Fruit fly (Drosophila melanogaster) whole organism, embryonic: ENCODE data around the gene Prdm13.
A peak's percentile ranks its signal among the peaks of the same experiment; 100 is the strongest.

ENCODE experiments used
- Atf6 ChIP-seq: fragments of 200-800 bp; sonication (Bioruptor generic); IDR thresholded peaks from 2 replicates; pipeline ENCODE4 v1.3.6; 2022; ENCODE audit warnings: missing biosample characterization, missing genetic modification characterization
- B-H2 ChIP-seq: fragments of 200-800 bp; sonication (Bioruptor generic); optimal IDR thresholded peaks from 2 replicates; lab custom pipeline; 2018; ENCODE audit warnings: missing biosample characterization, mild to moderate bottlenecking, missing genetic modification characterization
- CG12659 ChIP-seq: fragments of 200-800 bp; sonication (Bioruptor generic); optimal IDR thresholded peaks from 3 replicates; lab custom pipeline; 2017; ENCODE audit warnings: mild to moderate bottlenecking, missing biosample characterization, missing genetic modification reagents, missing genetic modification characterization
- CG13424 ChIP-seq: fragments of 200-800 bp; sonication (Bioruptor generic); optimal IDR thresholded peaks from 2 replicates; lab custom pipeline; 2019; ENCODE audit warnings: missing biosample characterization, mild to moderate bottlenecking, missing genetic modification characterization, moderate library complexity
- CG14860 ChIP-seq: fragments of 200-800 bp; sonication (Bioruptor generic); IDR thresholded peaks from 3 replicates; pipeline ENCODE4 v1.3.6; 2022; ENCODE audit warnings: missing biosample characterization, missing genetic modification characterization; ENCODE audit not compliant: partially characterized antibody
- CG1602 ChIP-seq: fragments of 200-800 bp; sonication (Bioruptor generic); optimal IDR thresholded peaks from 3 replicates; lab custom pipeline; 2016; ENCODE audit warnings: missing biosample characterization, missing genetic modification characterization
- CG17829 ChIP-seq: fragments of 200-800 bp; optimal IDR thresholded peaks from 2 replicates; lab custom pipeline; 2019; ENCODE audit warnings: missing biosample characterization, mild to moderate bottlenecking, missing genetic modification characterization, moderate library complexity
- CG18476 ChIP-seq: fragments of 200-800 bp; sonication (Bioruptor generic); optimal IDR thresholded peaks from 2 replicates; lab custom pipeline; 2016; ENCODE audit warnings: missing biosample characterization, mild to moderate bottlenecking, missing genetic modification characterization
- CG2120 ChIP-seq: fragments of 200-800 bp; sonication (Bioruptor generic); optimal IDR thresholded peaks from 3 replicates; lab custom pipeline; 2016; ENCODE audit warnings: missing biosample characterization, missing genetic modification characterization
- CG2129 ChIP-seq: fragments of 200-800 bp; sonication (Bioruptor generic); IDR thresholded peaks from 2 replicates; pipeline ENCODE4 v1.3.6; 2022; ENCODE audit warnings: missing biosample characterization, missing genetic modification characterization; ENCODE audit not compliant: partially characterized antibody
- CG30403 ChIP-seq: fragments of 200-800 bp; sonication (Bioruptor generic); optimal IDR thresholded peaks from 3 replicates; lab custom pipeline; 2016; ENCODE audit warnings: missing biosample characterization, missing genetic modification characterization
- CG34224 ChIP-seq: fragments of 200-800 bp; sonication (Bioruptor generic); IDR thresholded peaks from 3 replicates; pipeline ENCODE4 v1.3.6; 2022; ENCODE audit warnings: missing biosample characterization, missing genetic modification characterization; ENCODE audit not compliant: partially characterized antibody
- CG3847 ChIP-seq: fragments of 200-800 bp; sonication (Bioruptor generic); IDR thresholded peaks from 2 replicates; pipeline ENCODE4 v1.3.6; 2022; ENCODE audit warnings: missing biosample characterization, missing genetic modification characterization
- CG6791 ChIP-seq: fragments of 200-800 bp; sonication (Bioruptor generic); IDR thresholded peaks from 3 replicates; pipeline ENCODE4 v1.3.6; 2022; ENCODE audit warnings: missing biosample characterization, missing genetic modification characterization; ENCODE audit not compliant: partially characterized antibody
- CG7372 ChIP-seq: fragments of 200-800 bp; sonication (Bioruptor generic); IDR thresholded peaks from 2 replicates; pipeline ENCODE4 v1.3.6; 2022; ENCODE audit warnings: missing biosample characterization, missing genetic modification characterization
- CG8089 ChIP-seq: fragments of 200-800 bp; sonication (Bioruptor generic); optimal IDR thresholded peaks from 3 replicates; lab custom pipeline; 2016; ENCODE audit warnings: missing biosample characterization, missing genetic modification characterization
- CG8944 ChIP-seq: fragments of 200-800 bp; sonication (Bioruptor generic); optimal IDR thresholded peaks from 3 replicates; lab custom pipeline; 2016; ENCODE audit warnings: missing biosample characterization, missing genetic modification characterization
- CG9932 ChIP-seq: fragments of 200-800 bp; sonication (Bioruptor generic); IDR thresholded peaks from 2 replicates; pipeline ENCODE4 v1.3.6; 2022; ENCODE audit warnings: missing biosample characterization, missing genetic modification characterization
- Dek ChIP-seq: fragments of 200-800 bp; sonication (Bioruptor generic); optimal IDR thresholded peaks from 3 replicates; lab custom pipeline; 2019; ENCODE audit warnings: missing biosample characterization, mild to moderate bottlenecking, missing genetic modification characterization, moderate library complexity
- Doc3 ChIP-seq: fragments of 200-800 bp; sonication (Bioruptor generic); IDR thresholded peaks from 3 replicates; pipeline ENCODE4 v1.3.6; 2022; ENCODE audit warnings: missing biosample characterization, missing genetic modification characterization; ENCODE audit not compliant: partially characterized antibody
- Dref ChIP-seq: fragments of 200-800 bp; sonication (Bioruptor generic); IDR thresholded peaks from 2 replicates; pipeline ENCODE4 v1.3.6; 2022; ENCODE audit warnings: missing biosample characterization, missing genetic modification characterization
- Eip74EF ChIP-seq, 2 experiments: fragments of 200-800 bp in 1 of 2; fragments of >200 bp in 1 of 2; sonication (Bioruptor generic) in 1 of 2; optimal IDR thresholded peaks; 2 replicates each; lab custom pipeline; 2017 to 2019; ENCODE audit warnings: missing biosample characterization in 2 of 2, missing genetic modification characterization in 2 of 2, mild to moderate bottlenecking in 1 of 2, moderate library complexity in 1 of 2
- Ets65A ChIP-seq: fragments of 200-800 bp; sonication (Bioruptor generic); peaks from one replicate; lab custom pipeline; 2016; ENCODE audit warnings: missing biosample characterization, missing genetic modification characterization
- HLH4C ChIP-seq: fragments of 200-800 bp; sonication (Bioruptor generic); IDR thresholded peaks from 3 replicates; pipeline ENCODE4 v1.3.6; 2022; ENCODE audit warnings: missing biosample characterization, missing genetic modification characterization; ENCODE audit not compliant: partially characterized antibody
- HLHmδ ChIP-seq: fragments of 200-800 bp; sonication (Bioruptor generic); optimal IDR thresholded peaks from 2 replicates; lab custom pipeline; 2018; ENCODE audit warnings: missing biosample characterization, mild to moderate bottlenecking, missing genetic modification characterization, moderate library complexity
- HmgZ ChIP-seq: fragments of 200-800 bp; sonication (Bioruptor generic); optimal IDR thresholded peaks from 2 replicates; lab custom pipeline; 2018; ENCODE audit warnings: missing biosample characterization, mild to moderate bottlenecking, missing genetic modification characterization
- Hr3 ChIP-seq: fragments of 200-800 bp; sonication (Bioruptor generic); optimal IDR thresholded peaks from 3 replicates; lab custom pipeline; 2016; ENCODE audit warnings: missing biosample characterization, missing genetic modification characterization
- Hr39 ChIP-seq: fragments of >200 bp; optimal IDR thresholded peaks from 2 replicates; lab custom pipeline; 2017
- Hsf ChIP-seq: fragments of 200-800 bp; sonication (Bioruptor generic); optimal IDR thresholded peaks from 3 replicates; lab custom pipeline; 2016; ENCODE audit warnings: missing biosample characterization, missing genetic modification characterization
- Max ChIP-seq: fragments of 200-800 bp; sonication (Bioruptor generic); optimal IDR thresholded peaks from 2 replicates; lab custom pipeline; 2016; ENCODE audit warnings: missing biosample characterization, mild to moderate bottlenecking, missing genetic modification characterization
- Med ChIP-seq: fragments of 200-800 bp; sonication (Bioruptor generic); peaks from one replicate; lab custom pipeline; 2016; ENCODE audit warnings: missing biosample characterization, missing genetic modification characterization, mild to moderate bottlenecking, inconsistent platforms, moderate library complexity
- Xbp1 ChIP-seq: fragments of 200-800 bp; sonication (Bioruptor generic); optimal IDR thresholded peaks from 3 replicates; lab custom pipeline; 2016; ENCODE audit warnings: missing biosample characterization, mild to moderate bottlenecking, missing genetic modification characterization
- YL-1 ChIP-seq: fragments of 200-800 bp; sonication (Bioruptor generic); optimal IDR thresholded peaks from 3 replicates; lab custom pipeline; 2017; ENCODE audit warnings: missing biosample characterization, mild to moderate bottlenecking, missing genetic modification characterization
- abd-A ChIP-seq: fragments of 200-800 bp; sonication (Bioruptor generic); optimal IDR thresholded peaks from 3 replicates; lab custom pipeline; 2019; ENCODE audit warnings: missing biosample characterization, mild to moderate bottlenecking, missing genetic modification characterization, moderate library complexity
- ato ChIP-seq: fragments of 200-800 bp; sonication (Bioruptor generic); IDR thresholded peaks from 2 replicates; pipeline ENCODE4 v1.3.6; 2022; ENCODE audit warnings: missing biosample characterization, missing genetic modification characterization; ENCODE audit not compliant: partially characterized antibody
- bbx ChIP-seq: fragments of 200-800 bp; sonication (Bioruptor generic); IDR thresholded peaks from 2 replicates; pipeline ENCODE4 v1.3.6; 2022; ENCODE audit warnings: missing biosample characterization, missing genetic modification characterization; ENCODE audit not compliant: partially characterized antibody
- cg ChIP-seq: fragments of 200-800 bp; sonication (Bioruptor generic); optimal IDR thresholded peaks from 3 replicates; lab custom pipeline; 2019; ENCODE audit warnings: missing biosample characterization, mild to moderate bottlenecking, missing genetic modification characterization, moderate library complexity
- dpn ChIP-seq, 2 experiments: fragments of 200-800 bp; sonication (Bioruptor generic); optimal IDR thresholded peaks; 3 replicates each; lab custom pipeline; 2016; ENCODE audit warnings: missing biosample characterization in 2 of 2, missing genetic modification characterization in 2 of 2
- knrl ChIP-seq: fragments of 200-800 bp; sonication (Bioruptor generic); IDR thresholded peaks from 3 replicates; pipeline ENCODE4 v1.3.6; 2022; ENCODE audit warnings: missing biosample characterization, missing genetic modification characterization; ENCODE audit not compliant: partially characterized antibody
- lola ChIP-seq, 3 experiments: fragments of >200 bp in 2 of 3; fragments of 200-800 bp in 1 of 3; sonication (Bioruptor generic) in 1 of 3; optimal IDR thresholded peaks; 2 replicates each; lab custom pipeline; 2017 to 2019; ENCODE audit warnings: missing biosample characterization in 3 of 3, missing genetic modification characterization in 3 of 3, mild to moderate bottlenecking in 1 of 3, moderate library complexity in 1 of 3
- mam ChIP-seq: fragments of 200-800 bp; sonication (Bioruptor generic); optimal IDR thresholded peaks from 3 replicates; lab custom pipeline; 2016; ENCODE audit warnings: missing biosample characterization, missing genetic modification characterization
- nerfin-1 ChIP-seq: fragments of 200-800 bp; sonication (Bioruptor generic); optimal IDR thresholded peaks from 3 replicates; lab custom pipeline; 2019; ENCODE audit warnings: missing biosample characterization, mild to moderate bottlenecking, missing genetic modification characterization, moderate library complexity
- sc ChIP-seq, 3 experiments: fragments of >200 bp in 2 of 3; fragments of 200-800 bp in 1 of 3; sonication (Bioruptor generic) in 1 of 3; optimal IDR thresholded peaks; 2 replicates in 2 of 3; 3 replicates in 1 of 3; lab custom pipeline; 2017; ENCODE audit warnings: mild to moderate bottlenecking in 1 of 3, missing biosample characterization in 1 of 3, missing genetic modification characterization in 1 of 3, missing genetic modification reagents in 1 of 3
- schlank ChIP-seq: fragments of 200-800 bp; sonication (Bioruptor generic); optimal IDR thresholded peaks from 2 replicates; lab custom pipeline; 2018; ENCODE audit warnings: missing biosample characterization, mild to moderate bottlenecking, missing genetic modification characterization
- slbo ChIP-seq: fragments of 200-800 bp; sonication (Bioruptor generic); IDR thresholded peaks from 2 replicates; pipeline ENCODE4 v1.3.6; 2022; ENCODE audit warnings: missing biosample characterization, missing genetic modification characterization
- unc-4 ChIP-seq: fragments of 200-800 bp; sonication (Bioruptor generic); IDR thresholded peaks from 2 replicates; pipeline ENCODE4 v1.3.6; 2022; ENCODE audit warnings: missing biosample characterization, missing genetic modification characterization; ENCODE audit not compliant: partially characterized antibody
- vnd ChIP-seq: fragments of 200-800 bp; sonication (Bioruptor generic); IDR thresholded peaks from 3 replicates; pipeline ENCODE4 v1.3.6; 2022; ENCODE audit warnings: missing biosample characterization, missing genetic modification characterization; ENCODE audit not compliant: partially characterized antibody
- wdn ChIP-seq: fragments of 200-800 bp; sonication (Bioruptor generic); IDR thresholded peaks from 2 replicates; pipeline ENCODE4 v1.3.6; 2022; ENCODE audit warnings: missing biosample characterization, missing genetic modification characterization
- zfh2 ChIP-seq: fragments of 200-800 bp; sonication (Bioruptor generic); optimal IDR thresholded peaks from 2 replicates; lab custom pipeline; 2016; ENCODE audit warnings: missing biosample characterization, missing genetic modification characterization

Prdm13 gene

DNA sequence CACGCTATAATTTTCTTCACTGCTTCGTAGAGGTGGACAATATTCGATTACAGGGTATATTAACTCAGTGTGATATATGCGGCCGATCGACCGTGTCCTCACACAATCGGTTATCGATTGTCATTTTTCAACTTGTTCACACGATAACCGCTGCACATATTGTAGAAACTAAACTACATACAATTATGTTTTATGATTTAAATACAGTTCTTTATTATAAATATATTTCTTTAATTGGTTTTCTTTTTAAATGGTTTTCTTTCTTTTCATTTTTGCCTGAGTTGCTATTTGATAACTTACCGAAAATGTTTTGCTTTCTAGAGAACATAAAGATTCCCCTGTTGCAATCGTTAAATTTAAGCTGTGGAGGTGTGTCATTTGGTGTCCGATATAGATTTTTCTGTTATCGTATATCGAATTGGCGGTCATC is 10.9 kb downstream of the Prdm13 start, which contains the start of the genes fmt and CG7376 (continued):
- TF ChIP-seq CG7372 (GFP tag; lab: Robert Waterston, UW) (no peak), Hr3 (GFP tag; lab: Kevin White, UChicago) (peak; percentile 39), Hr39 (lab: Kevin White, UChicago) (no peak), abd-A (no peak), HLH4C (peak; percentile 95), Atf6 (GFP tag; lab: Robert Waterston, UW) (no peak), Dek (tag; lab: Kevin White, UChicago) (no peak), sc (optimal IDR thresholded peaks at IDR 0.05; lab: Kevin White, UChicago) (no peak), sc (GFP tag; optimal IDR thresholded peaks at IDR 0.05; lab: Kevin White, UChicago) (no peak), YL-1 (GFP tag; lab: Kevin White, UChicago) (peak; percentile 78), CG30403 (GFP tag; lab: Kevin White, UChicago) (peak; percentile 48), CG3847 (GFP tag; lab: Robert Waterston, UW) (peak; percentile 51), schlank (no peak), dpn (GFP tag; optimal IDR thresholded peaks at IDR 0.05; lab: Kevin White, UChicago) (peak in 1 of 2 experiments; percentile 42), zfh2 (GFP tag; lab: Kevin White, UChicago) (no peak), Eip74EF (GFP tag; optimal IDR thresholded peaks at IDR 0.05; lab: Kevin White, UChicago) (no peak), CG2120 (GFP tag; lab: Kevin White, UChicago) (peak; percentile 43), CG8089 (GFP tag; lab: Kevin White, UChicago) (no peak), Max (peak; percentile 63), Ets65A (GFP tag; lab: Kevin White, UChicago) (peak; percentile 42), Dref (peak; percentile 88), bbx (GFP tag; lab: Robert Waterston, UW) (peak; percentile 71), B-H2 (GFP tag; lab: Kevin White, UChicago) (peak; percentile 43), mam (GFP tag; lab: Kevin White, UChicago) (peak; percentile 3), unc-4 (GFP tag; lab: Robert Waterston, UW) (peak; percentile 56; the same call in 1 of the 2 replicates), CG9932 (no peak), CG8944 (GFP tag; lab: Kevin White, UChicago) (no peak), vnd (GFP tag; lab: Robert Waterston, UW) (peak; percentile 84), cg (no peak), Xbp1 (peak; percentile 51), knrl (peak; percentile 76), Doc3 (GFP tag; lab: Robert Waterston, UW) (0 out of 3 replicates have a peak, but pooled peaks have one; percentile 47), CG6791 (GFP tag; lab: Robert Waterston, UW) (peak; percentile 80), CG1602 (GFP tag; lab: Kevin White, UChicago) (peak; percentile 10), Hsf (GFP tag; lab: Kevin White, UChicago) (peak; percentile 20), CG13424 (tag; lab: Kevin White, UChicago) (peak; percentile 58), nerfin-1 (peak; percentile 28), HLHmδ (GFP tag; lab: Kevin White, UChicago) (no peak), wdn (GFP tag; lab: Robert Waterston, UW) (no peak), CG12659 (GFP tag; lab: Kevin White, UChicago) (peak; percentile 80), ato (GFP tag; lab: Robert Waterston, UW) (peak; percentile 79), CG14860 (GFP tag; lab: Robert Waterston, UW) (peak; percentile 89), CG18476 (GFP tag; lab: Kevin White, UChicago) (no peak), HmgZ (peak; percentile 23), CG34224 (peak; percentile 69; the same call in 2 of the 3 replicates), CG2129 (GFP tag; lab: Robert Waterston, UW) (no peak), Med (no peak), CG17829 (tag; lab: Kevin White, UChicago) (peak; percentile 69), slbo (GFP tag; lab: Robert Waterston, UW) (peak; percentile 61), lola (GFP tag; optimal IDR thresholded peaks at IDR 0.05; lab: Kevin White, UChicago) (peak in 1 of 3 experiments; percentile 61)
